Fruit fly (Drosophila melanogaster): Measurements from ENCODE around the gene Ubc2.

- no peak for TF ChIP-seq Gug (GFP tag; IDR thresholded peaks at IDR 0.05)
- TF ChIP-seq CG32006 (GFP tag; optimal IDR thresholded peaks at IDR 0.05), result no peak
- no peak for TF ChIP-seq svp (GFP tag)
- no peak for TF ChIP-seq Sox102F (GFP tag; optimal IDR thresholded peaks at IDR 0.05)
- no peak for TF ChIP-seq CG6854 (GFP tag; optimal IDR thresholded peaks at IDR 0.05)
- TF ChIP-seq Met (GFP tag; optimal IDR thresholded peaks at IDR 0.05), result no peak
- TF ChIP-seq esn (GFP tag; optimal IDR thresholded peaks at IDR 0.05), result no peak
- TF ChIP-seq dac (GFP tag; optimal IDR thresholded peaks at IDR 0.05), result no peak
- no peak for TF ChIP-seq CG6808 (GFP tag; optimal IDR thresholded peaks at IDR 0.05)
- no peak for TF ChIP-seq fkh (GFP tag; optimal IDR thresholded peaks at IDR 0.05)
These were observed 37.9 kb downstream of the Ubc2 start, which contains the start of gene CG17118 for dm6 chr2L:10729955-10730354.
